Worm (Caenorhabditis elegans) whole organism, L3 larva: ENCODE results near the gene C13C4.7.

Experiments used
- R02D3.7 ChIP-seq: fragments of 150-350 bp; optimal IDR thresholded peaks from 2 replicates; lab custom pipeline; 2014; ENCODE audit warnings: missing biosample characterization, missing genetic modification characterization
- ZK546.5 ChIP-seq: sonication (generic microtip); optimal IDR thresholded peaks from 2 replicates; lab custom pipeline; 2017; ENCODE audit warnings: missing biosample characterization, missing genetic modification characterization
- aly-2 ChIP-seq: fragments of 150-350 bp; optimal IDR thresholded peaks from 2 replicates; lab custom pipeline; 2014; ENCODE audit warnings: missing biosample characterization, missing genetic modification characterization
- ama-1 ChIP-seq: fragments of 150-350 bp; optimal IDR thresholded peaks from 2 replicates; lab custom pipeline; 2018
- ceh-16 ChIP-seq: sonication (generic microtip); optimal IDR thresholded peaks from 2 replicates; lab custom pipeline; 2017; ENCODE audit warnings: missing biosample characterization, missing genetic modification characterization
- ceh-28 ChIP-seq: fragments of 150-350 bp; optimal IDR thresholded peaks from 2 replicates; lab custom pipeline; 2014; ENCODE audit warnings: missing biosample characterization, missing genetic modification reagents, missing genetic modification characterization
- ceh-82 ChIP-seq: fragments of 150-350 bp; optimal IDR thresholded peaks from 2 replicates; lab custom pipeline; 2014; ENCODE audit warnings: missing biosample characterization, missing genetic modification characterization
- ceh-9 ChIP-seq: sonication (generic microtip); optimal IDR thresholded peaks from 2 replicates; lab custom pipeline; 2018; ENCODE audit warnings: missing biosample characterization, missing genetic modification characterization
- egl-27 ChIP-seq: sonication (generic microtip); optimal IDR thresholded peaks from 4 replicates; lab custom pipeline; 2017; ENCODE audit warnings: missing biosample characterization, missing genetic modification reagents, missing genetic modification characterization
- egl-5 ChIP-seq: fragments of 150-350 bp; optimal IDR thresholded peaks from 2 replicates; lab custom pipeline; 2017; ENCODE audit warnings: missing biosample characterization, missing genetic modification reagents, missing genetic modification characterization, inconsistent platforms
- elt-1 ChIP-seq: fragments of 150-350 bp; optimal IDR thresholded peaks from 2 replicates; lab custom pipeline; 2014; ENCODE audit warnings: missing biosample characterization, missing genetic modification characterization
- elt-2 ChIP-seq: sonication (generic microtip); optimal IDR thresholded peaks from 2 replicates; lab custom pipeline; 2016; ENCODE audit warnings: missing genetic modification reagents, mild to moderate bottlenecking, missing genetic modification characterization, missing compliant biosample characterization
- elt-3 ChIP-seq, 3 experiments: fragments of 150-350 bp in 1 of 3; sonication (generic microtip) in 2 of 3; optimal IDR thresholded peaks; 2 replicates in 2 of 3; 4 replicates in 1 of 3; lab custom pipeline; 2014 to 2017; ENCODE audit warnings: missing biosample characterization in 3 of 3, missing genetic modification characterization in 3 of 3
- fkh-10 ChIP-seq: sonication (generic microtip); optimal IDR thresholded peaks from 2 replicates; lab custom pipeline; 2017; ENCODE audit warnings: missing biosample characterization, missing genetic modification reagents, missing genetic modification characterization
- fkh-2 ChIP-seq: fragments of 150-350 bp; optimal IDR thresholded peaks from 2 replicates; lab custom pipeline; 2014; ENCODE audit warnings: missing biosample characterization, missing genetic modification reagents, missing genetic modification characterization
- fos-1 ChIP-seq: fragments of 150-350 bp; optimal IDR thresholded peaks from 2 replicates; lab custom pipeline; 2014; ENCODE audit warnings: missing biosample characterization, missing genetic modification characterization
- hmg-11 ChIP-seq: sonication (generic microtip); optimal IDR thresholded peaks from 2 replicates; lab custom pipeline; 2016; ENCODE audit warnings: missing genetic modification characterization, missing compliant biosample characterization
- jun-1 ChIP-seq: fragments of 150-350 bp; optimal IDR thresholded peaks from 2 replicates; lab custom pipeline; 2014; ENCODE audit warnings: missing biosample characterization, missing genetic modification reagents, missing genetic modification characterization
- lin-15B ChIP-seq: fragments of 150-350 bp; optimal IDR thresholded peaks from 2 replicates; lab custom pipeline; 2014; ENCODE audit warnings: missing biosample characterization, missing genetic modification characterization
- mdl-1 ChIP-seq: fragments of 150-350 bp; optimal IDR thresholded peaks from 2 replicates; lab custom pipeline; 2014; ENCODE audit warnings: missing biosample characterization, missing genetic modification characterization
- mml-1 ChIP-seq: fragments of 150-350 bp; sonication (generic microtip); optimal IDR thresholded peaks from 3 replicates; lab custom pipeline; 2014; ENCODE audit warnings: missing biosample characterization, missing genetic modification characterization
- nfya-1 ChIP-seq: sonication (generic microtip); optimal IDR thresholded peaks from 2 replicates; lab custom pipeline; 2017; ENCODE audit warnings: missing genetic modification characterization, mild to moderate bottlenecking, missing compliant biosample characterization, antibody characterized with exemption, moderate library complexity; ENCODE audit not compliant: insufficient read depth
- nhr-12 ChIP-seq: fragments of 150-350 bp; optimal IDR thresholded peaks from 2 replicates; lab custom pipeline; 2014; ENCODE audit warnings: missing biosample characterization, missing genetic modification characterization
- nhr-23 ChIP-seq: fragments of 150-350 bp; optimal IDR thresholded peaks from 2 replicates; lab custom pipeline; 2014; ENCODE audit warnings: missing biosample characterization, missing genetic modification reagents, missing genetic modification characterization
- nhr-237 ChIP-seq: fragments of 150-350 bp; optimal IDR thresholded peaks from 2 replicates; lab custom pipeline; 2014; ENCODE audit warnings: missing biosample characterization, missing genetic modification characterization
- nhr-43 ChIP-seq: sonication (generic microtip); optimal IDR thresholded peaks from 2 replicates; lab custom pipeline; 2016; ENCODE audit warnings: mild to moderate bottlenecking, missing genetic modification characterization, missing compliant biosample characterization; ENCODE audit not compliant: poor library complexity, severe bottlenecking
- nhr-67 ChIP-seq: fragments of 150-350 bp; optimal IDR thresholded peaks from 2 replicates; lab custom pipeline; 2014; ENCODE audit warnings: missing biosample characterization, missing genetic modification characterization
- nhr-77 ChIP-seq: fragments of 150-350 bp; optimal IDR thresholded peaks from 2 replicates; lab custom pipeline; 2014; ENCODE audit warnings: missing biosample characterization, missing genetic modification characterization
- pha-4 ChIP-seq: fragments of 150-350 bp; optimal IDR thresholded peaks from 2 replicates; lab custom pipeline; 2014; ENCODE audit warnings: missing biosample characterization, missing genetic modification reagents, missing genetic modification characterization
- pqm-1 ChIP-seq: fragments of 150-350 bp; optimal IDR thresholded peaks from 2 replicates; lab custom pipeline; 2017; ENCODE audit warnings: missing biosample characterization, missing genetic modification characterization, inconsistent platforms
- skn-1 ChIP-seq: fragments of 150-350 bp; optimal IDR thresholded peaks from 2 replicates; lab custom pipeline; 2014; ENCODE audit warnings: missing biosample characterization, missing genetic modification characterization
- snpc-4 ChIP-seq: fragments of 150-350 bp; optimal IDR thresholded peaks from 2 replicates; lab custom pipeline; 2014; ENCODE audit warnings: missing biosample characterization, missing genetic modification characterization
- tbx-2 ChIP-seq: sonication (generic microtip); optimal IDR thresholded peaks from 2 replicates; lab custom pipeline; 2016; ENCODE audit warnings: mild to moderate bottlenecking, missing genetic modification characterization, missing compliant biosample characterization
- unc-39 ChIP-seq: sonication (generic microtip); optimal IDR thresholded peaks from 4 replicates; lab custom pipeline; 2017; ENCODE audit warnings: missing biosample characterization, missing genetic modification characterization
- unc-62 ChIP-seq: fragments of 150-350 bp; sonication (generic microtip); optimal IDR thresholded peaks from 4 replicates; lab custom pipeline; 2014; ENCODE audit warnings: missing biosample characterization, missing genetic modification reagents, missing genetic modification characterization
- zag-1 ChIP-seq: fragments of 150-350 bp; optimal IDR thresholded peaks from 2 replicates; lab custom pipeline; 2014; ENCODE audit warnings: missing biosample characterization, missing genetic modification characterization
- ztf-4 ChIP-seq: fragments of 150-350 bp; optimal IDR thresholded peaks from 2 replicates; lab custom pipeline; 2014; ENCODE audit warnings: missing biosample characterization, missing genetic modification characterization

Gene C13C4.7

ce11 chrV:12095865-12096264 is 24.4 kb downstream of the C13C4.7 start, which contains the start of gene nhr-207:
TSS of gene nhr-207 (plus strand) at chrV:12096146.
- peak; percentile 8 for TF ChIP-seq jun-1
- peak; percentile 89 for TF ChIP-seq pqm-1
- peak; percentile 87 for TF ChIP-seq pha-4 (tag; lab: Kevin White, UChicago)
- TF ChIP-seq elt-2 (tag; lab: Kevin White, UChicago), result peak; percentile 26
- no peak for TF ChIP-seq nhr-43 (tag; lab: Kevin White, UChicago)

DNA sequence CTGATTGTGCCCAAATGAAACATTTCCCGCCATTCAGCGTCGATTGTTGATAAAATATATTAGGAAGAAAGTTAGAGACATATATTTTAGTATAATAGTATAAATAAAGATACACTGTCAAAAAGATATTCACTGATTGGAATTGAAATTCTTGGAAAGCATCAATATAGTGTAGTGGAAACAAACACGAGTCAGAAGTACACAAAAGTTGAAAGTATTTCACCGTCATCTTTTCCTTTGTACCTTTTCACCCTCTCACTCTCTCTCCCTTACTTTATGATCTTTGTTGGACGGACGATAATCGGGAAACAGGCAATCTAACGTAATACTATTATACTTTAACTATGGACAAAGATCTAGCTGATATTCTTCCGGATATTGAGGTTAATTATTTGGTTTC is 26.3 kb downstream of the C13C4.7 start, which contains the start of gene nhr-208:
Gene nhr-208 (plus strand): TSS at position 288 of the 400 bp plus-strand sequence.
- peak; percentile 52 for TF ChIP-seq pqm-1
- no peak for TF ChIP-seq nhr-43 (tag; lab: Kevin White, UChicago)
- no peak for TF ChIP-seq jun-1
- no peak for TF ChIP-seq unc-62
- no peak for TF ChIP-seq tbx-2 (tag; lab: Kevin White, UChicago)
- peak; percentile 16 for TF ChIP-seq elt-2 (tag; lab: Kevin White, UChicago)

DNA sequence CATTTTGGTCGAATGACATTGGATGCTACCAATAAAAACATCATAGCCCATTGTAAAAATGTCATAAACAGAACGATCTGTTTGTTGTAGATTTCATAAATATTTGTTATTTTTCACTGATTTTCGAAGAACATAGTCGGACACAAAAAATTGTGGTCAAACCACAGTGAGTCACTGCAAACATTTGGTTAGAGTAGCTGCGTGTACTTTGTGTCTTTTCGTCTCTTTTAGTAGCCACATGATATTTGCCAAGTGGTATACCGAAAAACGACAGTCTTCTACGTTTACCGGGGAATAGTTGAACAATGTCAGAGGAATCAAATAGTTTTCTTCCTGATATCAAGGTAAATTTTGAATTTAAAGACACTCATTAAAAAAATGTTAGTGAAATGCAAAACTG is 28.5 kb downstream of the C13C4.7 start, which contains the start of gene nhr-206:
Gene nhr-206 (plus strand): TSS at position 248 of the 400 bp plus-strand sequence.
- TF ChIP-seq snpc-4 (tag; lab: Kevin White, UChicago), result no peak
- TF ChIP-seq tbx-2 (tag; lab: Kevin White, UChicago), result no peak
- no peak for TF ChIP-seq nhr-23
- TF ChIP-seq ceh-9 (tag; lab: Kevin White, UChicago), result no peak
- peak; percentile 70 for TF ChIP-seq pqm-1
- no peak for TF ChIP-seq aly-2 (tag; lab: Kevin White, UChicago)
- no peak for TF ChIP-seq ceh-82 (tag; lab: Kevin White, UChicago)
- peak; percentile 59 for TF ChIP-seq elt-2 (tag; lab: Kevin White, UChicago)
- no peak for TF ChIP-seq nhr-77 (tag; lab: Kevin White, UChicago)
- peak; percentile 53 for TF ChIP-seq jun-1
- peak; percentile 87 for TF ChIP-seq pha-4 (tag; lab: Kevin White, UChicago)
- TF ChIP-seq, all 47 proteins: peak for 4

- TF ChIP-seq fkh-10 (GFP tag; lab: Kevin White, UChicago), result no peak
- TF ChIP-seq nhr-237 (tag; lab: Kevin White, UChicago), result no peak
- TF ChIP-seq elt-3 (tag; optimal IDR thresholded peaks at IDR 0.05; lab: Kevin White, UChicago), result no peak
- no peak for TF ChIP-seq nhr-12 (tag; lab: Kevin White, UChicago)
- TF ChIP-seq elt-2 (tag; lab: Kevin White, UChicago), result no peak
- TF ChIP-seq pha-4 (tag; lab: Kevin White, UChicago), result no peak
- no peak for TF ChIP-seq egl-27 (tag; lab: Kevin White, UChicago)
- TF ChIP-seq zag-1 (tag; lab: Kevin White, UChicago), result no peak
- TF ChIP-seq skn-1 (tag; lab: Kevin White, UChicago), result no peak
- TF ChIP-seq pqm-1, result no peak
- TF ChIP-seq elt-1, result no peak
- no peak for TF ChIP-seq nhr-23
- TF ChIP-seq tbx-2 (tag; lab: Kevin White, UChicago), result no peak
- no peak for TF ChIP-seq ceh-9 (tag; lab: Kevin White, UChicago)
- TF ChIP-seq fkh-2 (tag; lab: Kevin White, UChicago), result no peak
- no peak for TF ChIP-seq ztf-4 (tag; lab: Kevin White, UChicago)
- no peak for TF ChIP-seq egl-5 (tag; lab: Kevin White, UChicago)
- TF ChIP-seq ZK546.5 (tag; lab: Kevin White, UChicago), result no peak
These were observed 31.5 kb downstream of the C13C4.7 start, which contains the start of gene R07B7.12 for ce11 chrV:12088773-12089172. TSS of gene R07B7.12 (plus strand) at chrV:12089073.

- TF ChIP-seq mdl-1, result no peak
- TF ChIP-seq, all 47 proteins: peak for 0
These were observed 33.3 kb downstream of the C13C4.7 start, which contains the start of gene gana-1 for ce11 chrV:12086934-12087333. TSS of gene gana-1 (plus strand) at chrV:12087234.

ce11 chrV:12085867-12086634 is 34.2 kb downstream of the C13C4.7 start:
- TF ChIP-seq nfya-1 (tag; lab: Kevin White, UChicago) (no peak), pqm-1 (peak; percentile 48), nhr-23 (no peak), ama-1 (lab: Kevin White, UChicago) (no peak), mml-1 (tag; lab: Kevin White, UChicago) (no peak), ceh-16 (tag; lab: Kevin White, UChicago) (no peak), nhr-12 (tag; lab: Kevin White, UChicago) (no peak), ceh-28 (tag; lab: Kevin White, UChicago) (peak; percentile 11), fkh-10 (GFP tag; lab: Kevin White, UChicago) (no peak), elt-1 (no peak), nhr-67 (tag; lab: Kevin White, UChicago) (no peak), R02D3.7 (peak; percentile 25), hmg-11 (tag; lab: Kevin White, UChicago) (no peak), aly-2 (tag; lab: Kevin White, UChicago) (no peak), nhr-43 (tag; lab: Kevin White, UChicago) (no peak), unc-62 (no peak), ztf-4 (tag; lab: Kevin White, UChicago) (no peak), ZK546.5 (tag; lab: Kevin White, UChicago) (no peak), fos-1 (tag; lab: Kevin White, UChicago) (no peak), pha-4 (tag; lab: Kevin White, UChicago) (peak; percentile 43), lin-15B (tag; lab: Kevin White, UChicago) (no peak), egl-5 (tag; lab: Kevin White, UChicago) (no peak), snpc-4 (tag; lab: Kevin White, UChicago) (no peak), unc-39 (tag; lab: Kevin White, UChicago) (no peak), elt-2 (tag; lab: Kevin White, UChicago) (peak; percentile 57), skn-1 (tag; lab: Kevin White, UChicago) (no peak)
